Fruit fly (Drosophila melanogaster): Measurements from ENCODE around the gene B-H2.

B-H2 gene

DNA sequence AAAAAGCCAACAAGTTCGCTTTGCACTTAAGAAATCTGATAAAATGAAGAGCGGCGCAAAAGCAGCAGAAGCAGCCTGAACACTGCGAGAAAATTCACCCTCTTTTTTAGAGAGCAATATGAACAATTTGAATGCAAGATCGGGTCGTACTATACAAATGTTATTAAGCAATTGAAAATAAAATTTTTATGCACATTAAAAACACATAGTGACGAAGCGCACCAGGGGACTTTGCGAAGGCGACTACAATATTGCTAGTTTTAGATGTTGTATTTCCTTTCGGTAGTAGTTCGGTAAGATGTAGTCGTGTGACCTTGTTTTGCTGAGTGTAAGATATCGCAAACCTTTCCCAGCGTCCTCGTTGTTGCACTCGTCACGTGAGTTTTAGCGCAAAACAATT, 37.2 kb downstream of the B-H2 start (continued):
- TF ChIP-seq usp (GFP tag; optimal IDR thresholded peaks at IDR 0.05): no peak
- TF ChIP-seq HLH106 (tag; optimal IDR thresholded peaks at IDR 0.05): peak; percentile 49
- TF ChIP-seq pan (optimal IDR thresholded peaks at IDR 0.05): no peak
- no peak for TF ChIP-seq Rel (GFP tag; optimal IDR thresholded peaks at IDR 0.05)
- TF ChIP-seq Rel (tag; optimal IDR thresholded peaks at IDR 0.05): no peak

- TF ChIP-seq OdsH (GFP tag; optimal IDR thresholded peaks at IDR 0.05): no peak
- TF ChIP-seq Sp1 (GFP tag; optimal IDR thresholded peaks at IDR 0.05): no peak
- TF ChIP-seq N (GFP tag; optimal IDR thresholded peaks at IDR 0.05): no peak
- no peak for TF ChIP-seq dl (GFP tag; optimal IDR thresholded peaks at IDR 0.05; ENCODE audit: insufficient read depth in 1 of 2, partially characterized antibody in 2 of 2)
- TF ChIP-seq rgr (GFP tag; optimal IDR thresholded peaks at IDR 0.05): no peak
Measured at dm6 chrX:17352937-17353336, 38.6 kb downstream of the B-H2 start.

dm6 chrX:17355732-17356131, 41.4 kb downstream of the B-H2 start:
- no peak for TF ChIP-seq foxo (GFP tag; optimal IDR thresholded peaks at IDR 0.05)

DNA sequence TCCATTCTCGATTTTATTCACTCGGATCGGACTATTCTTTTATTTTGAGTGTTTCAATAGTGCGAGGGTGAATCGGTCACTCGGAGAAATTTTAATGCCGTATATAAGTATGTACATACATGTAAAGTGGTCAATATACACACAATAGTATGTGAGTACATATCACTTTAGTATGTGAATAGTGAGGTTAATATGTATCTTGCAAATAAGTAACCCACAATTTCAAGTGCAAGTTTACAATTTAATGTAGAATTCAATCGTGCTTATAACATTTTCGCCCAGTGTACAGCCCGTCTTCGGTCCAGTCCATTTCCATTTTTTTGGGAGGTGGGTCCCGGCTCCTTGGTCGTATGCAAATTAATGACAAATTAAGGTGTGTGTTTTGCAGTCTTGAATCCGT, 43.1 kb downstream of the B-H2 start:
- TF ChIP-seq HLH106 (tag; optimal IDR thresholded peaks at IDR 0.05) (no peak), fru (GFP tag; optimal IDR thresholded peaks at IDR 0.05) (no peak), Jra (GFP tag; optimal IDR thresholded peaks at IDR 0.05) (no peak), Dif (GFP tag; optimal IDR thresholded peaks at IDR 0.05; ENCODE audit: partially characterized antibody) (no peak), Hr78 (GFP tag; optimal IDR thresholded peaks at IDR 0.05) (no peak), br (GFP tag; optimal IDR thresholded peaks at IDR 0.05) (no peak), lola (GFP tag; optimal IDR thresholded peaks at IDR 0.05) (no peak), Dfd (GFP tag; optimal IDR thresholded peaks at IDR 0.05) (no peak), h (GFP tag; optimal IDR thresholded peaks at IDR 0.05) (no peak)

DNA sequence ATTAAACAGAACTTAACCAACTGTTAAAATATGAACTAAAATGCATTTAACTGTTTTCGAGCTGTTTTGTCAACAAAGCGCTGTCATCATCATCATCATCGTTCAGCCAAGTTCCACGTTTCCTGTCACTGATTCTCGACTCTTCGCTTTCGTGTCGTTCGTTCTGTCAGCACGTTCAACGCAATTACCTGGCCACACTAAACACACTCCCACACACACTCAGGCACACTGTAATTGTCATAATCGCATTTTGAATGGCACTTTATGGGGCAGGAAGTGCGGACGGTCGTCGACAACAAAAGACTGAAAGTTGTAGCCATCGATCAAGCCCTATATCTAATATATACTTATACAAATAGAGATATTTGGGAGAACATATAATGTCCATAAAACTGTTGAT, 46.7 kb downstream of the B-H2 start:
- TF ChIP-seq HLH106 (tag; optimal IDR thresholded peaks at IDR 0.05) (no peak), pan (optimal IDR thresholded peaks at IDR 0.05) (no peak), br (GFP tag; optimal IDR thresholded peaks at IDR 0.05) (no peak), Jra (GFP tag; optimal IDR thresholded peaks at IDR 0.05) (no peak), Vsx2 (GFP tag; optimal IDR thresholded peaks at IDR 0.05; ENCODE audit: partially characterized antibody) (no peak), Dif (GFP tag; optimal IDR thresholded peaks at IDR 0.05; ENCODE audit: partially characterized antibody) (no peak), N (GFP tag; optimal IDR thresholded peaks at IDR 0.05) (no peak), ey (GFP tag; optimal IDR thresholded peaks at IDR 0.05) (no peak), Hr78 (GFP tag; optimal IDR thresholded peaks at IDR 0.05) (no peak)

dm6 chrX:17368569-17368968, 54.2 kb downstream of the B-H2 start:
- TF ChIP-seq dmrt93B (GFP tag; optimal IDR thresholded peaks at IDR 0.05): no peak
- no peak for TF ChIP-seq sv (GFP tag; optimal IDR thresholded peaks at IDR 0.05)
- no peak for TF ChIP-seq jim (GFP tag; optimal IDR thresholded peaks at IDR 0.05)
- no peak for TF ChIP-seq N (GFP tag; optimal IDR thresholded peaks at IDR 0.05)
- TF ChIP-seq Hr78 (GFP tag; optimal IDR thresholded peaks at IDR 0.05): no peak
- no peak for TF ChIP-seq Vsx2 (GFP tag; optimal IDR thresholded peaks at IDR 0.05; ENCODE audit: partially characterized antibody)
- TF ChIP-seq rgr (GFP tag; optimal IDR thresholded peaks at IDR 0.05): no peak
- no peak for TF ChIP-seq dl (GFP tag; optimal IDR thresholded peaks at IDR 0.05; ENCODE audit: insufficient read depth in 1 of 2, partially characterized antibody in 2 of 2)
- no peak for TF ChIP-seq OdsH (GFP tag; optimal IDR thresholded peaks at IDR 0.05)
- TF ChIP-seq lola (GFP tag; optimal IDR thresholded peaks at IDR 0.05): no peak

All from whole organism, wandering third instar larva.